Worm (Caenorhabditis elegans) whole organism, early embryonic: ENCODE results near the gene rpl-20.
"Not testable (repeated sequence)": the region's sequence is repeated elsewhere in the genome, so short reads cannot be mapped to it uniquely, and the experiment has no call there.

Experiments
- B0310.2 ChIP-seq: sonication (generic microtip); optimal IDR thresholded peaks from 2 replicates; lab custom pipeline; 2016; ENCODE audit warnings: mild to moderate bottlenecking, missing genetic modification characterization, missing compliant biosample characterization
- aly-1 ChIP-seq: sonication (generic microtip); optimal IDR thresholded peaks from 2 replicates; lab custom pipeline; 2016; ENCODE audit warnings: missing genetic modification characterization, missing compliant biosample characterization
- ama-1 ChIP-seq: fragments of 150-350 bp; optimal IDR thresholded peaks from 2 replicates; lab custom pipeline; 2014
- ceh-13 ChIP-seq: fragments of 200-800 bp; sonication (Bioruptor generic); optimal IDR thresholded peaks from 2 replicates; lab custom pipeline; 2018; ENCODE audit warnings: mild to moderate bottlenecking, missing genetic modification characterization, missing compliant biosample characterization
- ceh-36 ChIP-seq: sonication (generic microtip); optimal IDR thresholded peaks from 2 replicates; lab custom pipeline; 2016; ENCODE audit warnings: missing genetic modification characterization, inconsistent platforms, missing compliant biosample characterization
- ets-7 ChIP-seq: sonication (generic microtip); optimal IDR thresholded peaks from 2 replicates; lab custom pipeline; 2016; ENCODE audit warnings: missing genotype, missing genetic modification characterization, missing compliant biosample characterization
- flt-1 ChIP-seq: fragments of 200-800 bp; sonication (Bioruptor generic); IDR thresholded peaks from 2 replicates; pipeline ENCODE4 v1.3.6; 2022; ENCODE audit warnings: missing genetic modification characterization, missing compliant biosample characterization
- hmbx-1 ChIP-seq: sonication (generic microtip); optimal IDR thresholded peaks from 2 replicates; lab custom pipeline; 2016; ENCODE audit warnings: mild to moderate bottlenecking, missing genetic modification characterization, missing compliant biosample characterization
- hmg-4 ChIP-seq: fragments of 200-800 bp; sonication (Bioruptor generic); optimal IDR thresholded peaks from 2 replicates; lab custom pipeline; 2018; ENCODE audit warnings: mild to moderate bottlenecking, missing genetic modification characterization, missing compliant biosample characterization
- hnd-1 ChIP-seq: sonication (generic microtip); optimal IDR thresholded peaks from 2 replicates; lab custom pipeline; 2016; ENCODE audit warnings: missing genetic modification characterization, missing compliant biosample characterization
- tbx-11 ChIP-seq: fragments of 200-800 bp; sonication (Bioruptor generic); IDR thresholded peaks from 2 replicates; pipeline ENCODE4 v1.3.6; 2022; ENCODE audit warnings: missing genetic modification characterization, missing compliant biosample characterization
- tbx-37 ChIP-seq: fragments of 200-800 bp; sonication (Bioruptor generic); conservative IDR thresholded peaks from 2 replicates; pipeline ENCODE4 v1.3.6; 2022; ENCODE audit warnings: missing genetic modification reagents, missing genetic modification characterization, missing compliant biosample characterization
- tra-4 ChIP-seq: sonication (generic microtip); optimal IDR thresholded peaks from 2 replicates; lab custom pipeline; 2017; ENCODE audit warnings: missing genetic modification characterization, missing compliant biosample characterization

- TF ChIP-seq tbx-37 (GFP tag; lab: Robert Waterston, UW) (peak; percentile 56; the same call in 1 of the 2 replicates), tbx-11 (0 out of 2 replicates have a peak, but pooled peaks have one; percentile 50)
- not testable (repeated sequence) for TF ChIP-seq ceh-36 (tag; lab: Kevin White, UChicago); ama-1 (lab: Kevin White, UChicago); B0310.2 (tag; lab: Kevin White, UChicago); flt-1; hmg-4 (GFP tag; lab: Kevin White, UChicago); tra-4 (tag; lab: Kevin White, UChicago); aly-1; ets-7; hnd-1 (tag; lab: Kevin White, UChicago); ceh-13 (GFP tag; lab: Kevin White, UChicago); hmbx-1 (tag; lab: Kevin White, UChicago)
These were observed 21.6 kb downstream of the rpl-20 start for ce11 chrIV:4727935-4728334.
